Fruit fly (Drosophila melanogaster) whole organism, embryonic: ENCODE data around the gene eIF4E6.

Source experiments
- CG10366 ChIP-seq: fragments of 200-800 bp; sonication (Bioruptor generic); IDR thresholded peaks from 2 replicates; pipeline ENCODE4 v1.3.6; 2022; ENCODE audit warnings: missing biosample characterization, missing genetic modification characterization
- CG10959 ChIP-seq: fragments of 200-800 bp; sonication (Bioruptor generic); IDR thresholded peaks from 2 replicates; pipeline ENCODE4 v1.3.6; 2022; ENCODE audit warnings: missing biosample characterization, missing genetic modification characterization
- CG12219 ChIP-seq: fragments of 200-800 bp; sonication (Bioruptor generic); optimal IDR thresholded peaks from 3 replicates; lab custom pipeline; 2018; ENCODE audit warnings: missing biosample characterization, mild to moderate bottlenecking, missing genetic modification characterization
- CG12236 ChIP-seq: fragments of 200-800 bp; sonication (Bioruptor generic); optimal IDR thresholded peaks from 2 replicates; lab custom pipeline; 2016; ENCODE audit warnings: missing biosample characterization, missing genetic modification characterization
- CG13775 ChIP-seq: fragments of 200-800 bp; sonication (Bioruptor generic); optimal IDR thresholded peaks from 3 replicates; lab custom pipeline; 2017; ENCODE audit warnings: missing biosample characterization, mild to moderate bottlenecking, missing genetic modification characterization
- CG14050 ChIP-seq: fragments of 200-800 bp; sonication (Bioruptor generic); IDR thresholded peaks from 3 replicates; pipeline ENCODE4 v1.3.6; 2022; ENCODE audit warnings: missing biosample characterization, missing genetic modification characterization
- CG15073 ChIP-seq: fragments of 200-800 bp; sonication (Bioruptor generic); optimal IDR thresholded peaks from 2 replicates; lab custom pipeline; 2016; ENCODE audit warnings: missing biosample characterization, missing genetic modification characterization
- CG16863 ChIP-seq: fragments of 200-800 bp; sonication (Bioruptor generic); optimal IDR thresholded peaks from 3 replicates; lab custom pipeline; 2016; ENCODE audit warnings: missing biosample characterization, missing genetic modification characterization
- CG17802 ChIP-seq: fragments of 200-800 bp; sonication (Bioruptor generic); optimal IDR thresholded peaks from 2 replicates; lab custom pipeline; 2018; ENCODE audit warnings: missing biosample characterization, mild to moderate bottlenecking, missing genetic modification characterization, moderate library complexity
- CG1832 ChIP-seq: fragments of 200-800 bp; sonication (Bioruptor generic); optimal IDR thresholded peaks from 2 replicates; lab custom pipeline; 2017; ENCODE audit warnings: missing biosample characterization, mild to moderate bottlenecking, missing genetic modification characterization, inconsistent platforms
- CG31224 ChIP-seq: fragments of 200-800 bp; sonication (Bioruptor generic); IDR thresholded peaks from 2 replicates; pipeline ENCODE4 v1.3.6; 2022; ENCODE audit warnings: missing biosample characterization, missing genetic modification characterization
- CG3281 ChIP-seq: fragments of 200-800 bp; sonication (Bioruptor generic); optimal IDR thresholded peaks from 3 replicates; lab custom pipeline; 2017; ENCODE audit warnings: missing biosample characterization, mild to moderate bottlenecking, missing genetic modification characterization
- CG33557 ChIP-seq: fragments of 200-800 bp; sonication (Bioruptor generic); optimal IDR thresholded peaks from 2 replicates; lab custom pipeline; 2019; ENCODE audit warnings: missing biosample characterization, mild to moderate bottlenecking, missing genetic modification characterization, moderate library complexity
- CG42726 ChIP-seq: fragments of 200-800 bp; sonication (Bioruptor generic); IDR thresholded peaks from 2 replicates; pipeline ENCODE4 v1.3.6; 2022; ENCODE audit warnings: missing biosample characterization, missing genetic modification characterization; ENCODE audit not compliant: partially characterized antibody
- CG4707 ChIP-seq: fragments of 200-800 bp; sonication (Bioruptor generic); optimal IDR thresholded peaks from 2 replicates; lab custom pipeline; 2018; ENCODE audit warnings: missing biosample characterization, mild to moderate bottlenecking, missing genetic modification characterization, moderate library complexity
- CG4854 ChIP-seq: fragments of 200-800 bp; sonication (Bioruptor generic); optimal IDR thresholded peaks from 2 replicates; lab custom pipeline; 2016; ENCODE audit warnings: missing biosample characterization, missing genetic modification characterization, inconsistent platforms
- CG5180 ChIP-seq: fragments of 200-800 bp; sonication (Bioruptor generic); optimal IDR thresholded peaks from 3 replicates; lab custom pipeline; 2017; ENCODE audit warnings: missing biosample characterization, missing genetic modification characterization, mild to moderate bottlenecking, moderate library complexity, missing genetic modification reagents
- CG6683 ChIP-seq: fragments of 200-800 bp; sonication (Bioruptor generic); optimal IDR thresholded peaks from 2 replicates; lab custom pipeline; 2017; ENCODE audit warnings: missing biosample characterization, mild to moderate bottlenecking, missing genetic modification characterization, missing genetic modification reagents
- CG7928 ChIP-seq: fragments of 200-800 bp; sonication (Bioruptor generic); optimal IDR thresholded peaks from 2 replicates; lab custom pipeline; 2017; ENCODE audit warnings: missing biosample characterization, mild to moderate bottlenecking, missing genetic modification characterization
- CG8290 ChIP-seq, 3 experiments: fragments of 200-800 bp; sonication (Bioruptor generic); optimal IDR thresholded peaks; 2 replicates each; lab custom pipeline; 2016 to 2019; ENCODE audit warnings: missing biosample characterization in 3 of 3, missing genetic modification characterization in 3 of 3, mild to moderate bottlenecking in 2 of 3, moderate library complexity in 1 of 3
- CG8388 ChIP-seq: fragments of 200-800 bp; sonication (Bioruptor generic); optimal IDR thresholded peaks from 2 replicates; lab custom pipeline; 2019; ENCODE audit warnings: missing biosample characterization, mild to moderate bottlenecking, missing genetic modification characterization, moderate library complexity
- Dp ChIP-seq: fragments of 200-800 bp; sonication (Bioruptor generic); optimal IDR thresholded peaks from 2 replicates; lab custom pipeline; 2018; ENCODE audit warnings: missing biosample characterization, mild to moderate bottlenecking, missing genetic modification characterization, moderate library complexity
- HHEX ChIP-seq: fragments of 200-800 bp; sonication (Bioruptor generic); optimal IDR thresholded peaks from 3 replicates; lab custom pipeline; 2017; ENCODE audit warnings: missing biosample characterization, mild to moderate bottlenecking, missing genetic modification characterization, missing genetic modification reagents
- HLH3B ChIP-seq: fragments of 200-800 bp; sonication (Bioruptor generic); IDR thresholded peaks from 2 replicates; pipeline ENCODE4 v1.3.6; 2022; ENCODE audit warnings: missing biosample characterization, missing genetic modification characterization
- MESR4 ChIP-seq: fragments of 200-800 bp; sonication (Bioruptor generic); optimal IDR thresholded peaks from 2 replicates; lab custom pipeline; 2018; ENCODE audit warnings: missing biosample characterization, mild to moderate bottlenecking, missing genetic modification characterization, moderate library complexity
- MTF-1 ChIP-seq: fragments of 200-800 bp; sonication (Bioruptor generic); optimal IDR thresholded peaks from 2 replicates; lab custom pipeline; 2018; ENCODE audit warnings: missing biosample characterization, mild to moderate bottlenecking, missing genetic modification characterization, borderline replicate concordance
- Meics ChIP-seq: fragments of 200-800 bp; sonication (Bioruptor generic); optimal IDR thresholded peaks from 2 replicates; lab custom pipeline; 2017; ENCODE audit warnings: missing biosample characterization, mild to moderate bottlenecking, missing genetic modification characterization
- Mes4 ChIP-seq: fragments of 200-800 bp; sonication (Bioruptor generic); optimal IDR thresholded peaks from 2 replicates; lab custom pipeline; 2016; ENCODE audit warnings: missing biosample characterization, missing genetic modification characterization
- NC2β ChIP-seq: fragments of 200-800 bp; sonication (Bioruptor generic); optimal IDR thresholded peaks from 2 replicates; lab custom pipeline; 2016; ENCODE audit warnings: missing biosample characterization, missing genetic modification characterization
- Scr ChIP-seq: fragments of 200-800 bp; sonication (Bioruptor generic); IDR thresholded peaks from 2 replicates; pipeline ENCODE4 v1.3.6; 2022; ENCODE audit warnings: missing biosample characterization, missing genetic modification characterization; ENCODE audit not compliant: partially characterized antibody
- Sry-δ ChIP-seq: fragments of 200-800 bp; sonication (Bioruptor generic); optimal IDR thresholded peaks from 2 replicates; lab custom pipeline; 2016; ENCODE audit warnings: missing biosample characterization, missing genetic modification characterization
- Usf ChIP-seq: fragments of 200-800 bp; sonication (Bioruptor generic); optimal IDR thresholded peaks from 2 replicates; lab custom pipeline; 2017; ENCODE audit warnings: missing genotype, missing biosample characterization, missing genetic modification characterization
- ara ChIP-seq: fragments of 200-800 bp; sonication (Bioruptor generic); IDR thresholded peaks from 2 replicates; pipeline ENCODE4 v1.3.6; 2022; ENCODE audit warnings: missing biosample characterization, missing genetic modification characterization
- bab2 ChIP-seq: fragments of 200-800 bp; sonication (Bioruptor generic); optimal IDR thresholded peaks from 2 replicates; lab custom pipeline; 2016; ENCODE audit warnings: missing biosample characterization, missing genetic modification characterization
- ci ChIP-seq: fragments of 200-800 bp; sonication (Bioruptor generic); IDR thresholded peaks from 3 replicates; pipeline ENCODE4 v1.3.6; 2022; ENCODE audit warnings: missing biosample characterization, missing genetic modification characterization
- croc ChIP-seq: fragments of 200-800 bp; sonication (Bioruptor generic); conservative IDR thresholded peaks from 3 replicates; pipeline ENCODE4 v1.3.6; 2022; ENCODE audit warnings: missing biosample characterization, missing genetic modification characterization
- dan ChIP-seq: fragments of 200-800 bp; sonication (Bioruptor generic); IDR thresholded peaks from 2 replicates; pipeline ENCODE4 v1.3.6; 2022; ENCODE audit warnings: missing biosample characterization, missing genetic modification characterization
- gce ChIP-seq: fragments of 200-800 bp; sonication (Bioruptor generic); IDR thresholded peaks from 3 replicates; pipeline ENCODE4 v1.3.6; 2022; ENCODE audit warnings: missing biosample characterization, missing genetic modification characterization
- hth ChIP-seq: fragments of >200 bp; optimal IDR thresholded peaks from 2 replicates; lab custom pipeline; 2017; ENCODE audit warnings: inconsistent platforms
- ind ChIP-seq: fragments of 200-800 bp; sonication (Bioruptor generic); optimal IDR thresholded peaks from 3 replicates; lab custom pipeline; 2016; ENCODE audit warnings: missing biosample characterization, missing genetic modification characterization
- knrl ChIP-seq: fragments of 200-800 bp; sonication (Bioruptor generic); IDR thresholded peaks from 3 replicates; pipeline ENCODE4 v1.3.6; 2022; ENCODE audit warnings: missing biosample characterization, missing genetic modification characterization; ENCODE audit not compliant: partially characterized antibody
- lbe ChIP-seq: fragments of 200-800 bp; sonication (Bioruptor generic); optimal IDR thresholded peaks from 2 replicates; lab custom pipeline; 2016; ENCODE audit warnings: missing biosample characterization, mild to moderate bottlenecking, missing genetic modification characterization
- mld ChIP-seq: fragments of 200-800 bp; sonication (Bioruptor generic); IDR thresholded peaks from 3 replicates; pipeline ENCODE4 v1.3.6; 2022; ENCODE audit warnings: missing biosample characterization, missing genetic modification characterization; ENCODE audit not compliant: partially characterized antibody
- sisA ChIP-seq: fragments of 200-800 bp; sonication (Bioruptor generic); IDR thresholded peaks from 2 replicates; pipeline ENCODE4 v1.3.6; 2022; ENCODE audit warnings: missing biosample characterization, missing genetic modification characterization
- sqz ChIP-seq: fragments of 200-800 bp; sonication (Bioruptor generic); optimal IDR thresholded peaks from 3 replicates; lab custom pipeline; 2018; ENCODE audit warnings: missing biosample characterization, mild to moderate bottlenecking, missing genetic modification characterization
- tll ChIP-seq, 2 experiments: fragments of 200-800 bp in 1 of 2; fragments of >200 bp in 1 of 2; sonication (Bioruptor generic) in 1 of 2; optimal IDR thresholded peaks; 2 replicates each; lab custom pipeline; 2017 to 2019; ENCODE audit warnings: missing biosample characterization in 2 of 2, missing genetic modification characterization in 2 of 2, mild to moderate bottlenecking in 1 of 2, moderate library complexity in 1 of 2
- wor ChIP-seq: fragments of 200-800 bp; sonication (Bioruptor generic); IDR thresholded peaks from 2 replicates; pipeline ENCODE4 v1.3.6; 2022; ENCODE audit warnings: missing biosample characterization, missing genetic modification characterization
- zen2 ChIP-seq: fragments of 200-800 bp; sonication (Bioruptor generic); IDR thresholded peaks from 3 replicates; pipeline ENCODE4 v1.3.6; 2022; ENCODE audit warnings: missing biosample characterization, missing genetic modification characterization; ENCODE audit not compliant: partially characterized antibody

eIF4E6 gene

DNA sequence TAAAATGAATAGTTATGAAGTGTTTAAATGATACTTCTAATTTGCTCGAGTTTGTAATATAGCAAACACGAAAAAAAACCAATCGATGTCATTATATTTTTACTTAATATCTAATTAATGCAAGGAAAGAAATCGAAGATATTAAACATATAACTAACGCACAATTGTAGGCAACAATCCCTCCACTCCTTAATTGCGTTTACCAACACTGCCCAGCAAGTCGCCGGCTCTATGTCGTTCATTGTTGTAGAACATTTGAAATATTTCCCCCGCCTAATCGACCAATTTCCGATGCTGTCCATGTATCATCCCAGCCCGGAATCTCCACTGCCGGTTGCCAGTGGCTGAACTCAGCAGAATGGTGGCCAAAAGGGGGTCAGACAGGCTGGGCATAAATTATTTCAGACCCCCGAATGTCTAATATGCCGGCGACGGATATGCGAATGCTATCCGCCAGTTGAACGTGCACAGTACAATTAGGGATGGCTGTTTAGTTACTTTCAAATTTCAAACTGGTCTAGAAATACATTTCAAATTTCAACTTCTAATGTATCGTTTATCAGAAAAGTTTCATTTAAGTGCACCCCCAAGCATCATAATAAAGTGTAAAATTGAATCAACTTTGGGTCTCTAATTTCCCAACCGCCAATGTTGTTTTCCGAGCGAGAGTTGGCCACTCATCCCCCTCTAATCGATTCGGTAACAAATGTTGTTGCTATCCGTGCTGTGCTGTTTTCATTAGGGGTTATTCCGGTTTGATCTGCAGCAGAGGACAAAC lies 41.6 kb upstream of the eIF4E6 start (continued):
- peak; percentile 29 for TF ChIP-seq CG12219 (GFP tag; lab: Kevin White, UChicago)
- no peak for TF ChIP-seq tll (GFP tag; optimal IDR thresholded peaks at IDR 0.05; lab: Kevin White, UChicago)
- no peak for TF ChIP-seq Mes4
- no peak for TF ChIP-seq CG15073 (GFP tag; lab: Kevin White, UChicago)
- TF ChIP-seq CG42726 (GFP tag; lab: Robert Waterston, UW): no peak
- TF ChIP-seq MESR4 (GFP tag; lab: Kevin White, UChicago): no peak
- no peak for TF ChIP-seq CG7928 (GFP tag; lab: Kevin White, UChicago)
- peak; percentile 51; the same call in 1 of the 2 replicates for TF ChIP-seq ara (GFP tag; lab: Robert Waterston, UW)
- no peak for TF ChIP-seq CG1832 (GFP tag; lab: Kevin White, UChicago)
- peak; percentile 21; the same call in 1 of the 2 replicates for TF ChIP-seq CG10366 (GFP tag; lab: Robert Waterston, UW)
- peak; percentile 13 for TF ChIP-seq CG8388 (GFP tag; lab: Kevin White, UChicago)
- TF ChIP-seq sisA (GFP tag; lab: Robert Waterston, UW): 0 out of 2 replicates have a peak, but pooled peaks have one; percentile 26
- TF ChIP-seq Dp: no peak
- no peak for TF ChIP-seq CG31224 (GFP tag; lab: Robert Waterston, UW)
- TF ChIP-seq CG6683 (GFP tag; lab: Kevin White, UChicago): no peak
- TF ChIP-seq dan (GFP tag; lab: Robert Waterston, UW): no peak
- no peak for TF ChIP-seq CG8290 (GFP tag; optimal IDR thresholded peaks at IDR 0.05; lab: Kevin White, UChicago)
- TF ChIP-seq CG8290 (tag; optimal IDR thresholded peaks at IDR 0.05; lab: Kevin White, UChicago): peak in 1 of 2 experiments; percentile 75
- peak; percentile 33 for TF ChIP-seq ind (GFP tag; lab: Kevin White, UChicago)
- no peak for TF ChIP-seq croc (GFP tag; lab: Robert Waterston, UW)
- TF ChIP-seq CG3281 (GFP tag; lab: Kevin White, UChicago): peak; percentile 49
- no peak for TF ChIP-seq CG4854 (GFP tag; lab: Kevin White, UChicago)
- TF ChIP-seq Sry-δ (GFP tag; lab: Kevin White, UChicago): peak; percentile 1
- 0 out of 2 replicates have a peak, but pooled peaks have one; percentile 22 for TF ChIP-seq wor (GFP tag; lab: Robert Waterston, UW)
- no peak for TF ChIP-seq CG17802 (tag; lab: Kevin White, UChicago)
- no peak for TF ChIP-seq CG5180 (GFP tag; lab: Kevin White, UChicago)
- TF ChIP-seq CG14050 (GFP tag; lab: Robert Waterston, UW): peak; percentile 49; the same call in 1 of the 3 replicates
- TF ChIP-seq Usf: no peak
- TF ChIP-seq CG12236 (GFP tag; lab: Kevin White, UChicago): no peak
- no peak for TF ChIP-seq knrl (GFP tag; lab: Robert Waterston, UW)
- TF ChIP-seq HHEX (GFP tag; lab: Kevin White, UChicago): peak; percentile 5
- no peak for TF ChIP-seq mld
- no peak for TF ChIP-seq CG10959 (GFP tag; lab: Robert Waterston, UW)
- TF ChIP-seq HLH3B (GFP tag; lab: Robert Waterston, UW): peak; percentile 45; the same call in 1 of the 2 replicates
- TF ChIP-seq CG13775 (GFP tag; lab: Kevin White, UChicago): peak; percentile 31
- no peak for TF ChIP-seq CG16863 (GFP tag; lab: Kevin White, UChicago)
- TF ChIP-seq Scr (GFP tag; lab: Robert Waterston, UW): no peak; the same call in 1 of the 2 replicates
- no peak for TF ChIP-seq CG4707
- TF ChIP-seq MTF-1 (GFP tag; lab: Kevin White, UChicago): no peak
- TF ChIP-seq bab2 (GFP tag; lab: Kevin White, UChicago): peak; percentile 45
- no peak for TF ChIP-seq hth (lab: Kevin White, UChicago)
- TF ChIP-seq zen2 (GFP tag; lab: Robert Waterston, UW): no peak
- no peak for TF ChIP-seq sqz
- TF ChIP-seq ci (GFP tag; lab: Robert Waterston, UW): 0 out of 3 replicates have a peak, but pooled peaks have one; percentile 61
- no peak for TF ChIP-seq CG33557
- peak; percentile 46 for TF ChIP-seq Meics
- no peak for TF ChIP-seq lbe (GFP tag; lab: Kevin White, UChicago)
- no peak for TF ChIP-seq NC2β (GFP tag; lab: Kevin White, UChicago)
- TF ChIP-seq gce (GFP tag; lab: Robert Waterston, UW): 0 out of 3 replicates have a peak, but pooled peaks have one; percentile 31
